Fruit fly (Drosophila melanogaster) whole organism, prepupa: ENCODE data around the gene Mst27D.

Source experiments
- Blimp-1 ChIP-seq: fragments of 200-800 bp; sonication (Bioruptor generic); optimal IDR thresholded peaks from 3 replicates; lab custom pipeline; 2017; ENCODE audit warnings: missing biosample characterization, missing genetic modification characterization, mild to moderate bottlenecking, moderate library complexity, missing genetic modification reagents
- CG10631 ChIP-seq: fragments of 200-800 bp; sonication (Bioruptor generic); optimal IDR thresholded peaks from 2 replicates; lab custom pipeline; 2016; ENCODE audit warnings: missing biosample characterization, missing genetic modification characterization
- CG10669 ChIP-seq: fragments of 200-800 bp; sonication (Bioruptor generic); optimal IDR thresholded peaks from 3 replicates; lab custom pipeline; 2018; ENCODE audit warnings: missing biosample characterization, mild to moderate bottlenecking, missing genetic modification characterization, moderate library complexity
- CG11294 ChIP-seq: fragments of 200-800 bp; sonication (Bioruptor generic); IDR thresholded peaks from 2 replicates; pipeline ENCODE4 v1.3.6; 2022; ENCODE audit warnings: missing biosample characterization, missing genetic modification characterization
- CG11762 ChIP-seq: fragments of 200-800 bp; sonication (Bioruptor generic); optimal IDR thresholded peaks from 3 replicates; lab custom pipeline; 2016; ENCODE audit warnings: missing biosample characterization, missing genetic modification characterization; ENCODE audit not compliant: insufficient read depth
- CG1621 ChIP-seq: fragments of 200-800 bp; sonication (Bioruptor generic); optimal IDR thresholded peaks from 3 replicates; lab custom pipeline; 2018; ENCODE audit warnings: missing biosample characterization, mild to moderate bottlenecking, missing genetic modification characterization
- CG16779 ChIP-seq: fragments of 200-800 bp; sonication (Bioruptor generic); optimal IDR thresholded peaks from 3 replicates; lab custom pipeline; 2017; ENCODE audit warnings: missing biosample characterization, mild to moderate bottlenecking, missing genetic modification characterization
- CG3032 ChIP-seq: fragments of 200-800 bp; optimal IDR thresholded peaks from 2 replicates; lab custom pipeline; 2019; ENCODE audit warnings: missing biosample characterization, mild to moderate bottlenecking, missing genetic modification characterization, moderate library complexity
- CG31627 ChIP-seq: fragments of 200-800 bp; sonication (Bioruptor generic); optimal IDR thresholded peaks from 3 replicates; lab custom pipeline; 2016; ENCODE audit warnings: missing biosample characterization, missing genetic modification characterization
- CG3919 ChIP-seq: fragments of 200-800 bp; sonication (Bioruptor generic); optimal IDR thresholded peaks from 3 replicates; lab custom pipeline; 2016; ENCODE audit warnings: missing biosample characterization, missing genetic modification characterization
- CG4318 ChIP-seq: fragments of 200-800 bp; sonication (Bioruptor generic); optimal IDR thresholded peaks from 3 replicates; lab custom pipeline; 2017; ENCODE audit warnings: missing biosample characterization, mild to moderate bottlenecking, missing genetic modification characterization
- CG6163 ChIP-seq: fragments of 200-800 bp; sonication (Bioruptor generic); IDR thresholded peaks from 3 replicates; pipeline ENCODE4 v1.3.6; 2022; ENCODE audit warnings: missing biosample characterization, missing genetic modification characterization
- CG6808 ChIP-seq: fragments of 200-800 bp; sonication (Bioruptor generic); optimal IDR thresholded peaks from 3 replicates; lab custom pipeline; 2017; ENCODE audit warnings: missing biosample characterization, missing genetic modification characterization, mild to moderate bottlenecking, moderate library complexity, missing genetic modification reagents
- Eip75B ChIP-seq: fragments of 200-800 bp; sonication (Bioruptor generic); optimal IDR thresholded peaks from 3 replicates; lab custom pipeline; 2016; ENCODE audit warnings: missing biosample characterization, missing genetic modification characterization
- Eip78C ChIP-seq: fragments of 200-800 bp; sonication (Bioruptor generic); peaks from one replicate; lab custom pipeline; 2016; ENCODE audit warnings: missing biosample characterization, missing genetic modification characterization
- Eip93F ChIP-seq: fragments of 200-800 bp; sonication (Bioruptor generic); optimal IDR thresholded peaks from 2 replicates; lab custom pipeline; 2016; ENCODE audit warnings: missing biosample characterization, mild to moderate bottlenecking, missing genetic modification characterization
- Ets21C ChIP-seq: fragments of 200-800 bp; sonication (Bioruptor generic); optimal IDR thresholded peaks from 3 replicates; lab custom pipeline; 2016; ENCODE audit warnings: missing biosample characterization, missing genetic modification characterization
- Ets96B ChIP-seq: fragments of 200-800 bp; optimal IDR thresholded peaks from 2 replicates; lab custom pipeline; 2019; ENCODE audit warnings: missing biosample characterization, mild to moderate bottlenecking, missing genetic modification characterization, moderate library complexity
- Gug ChIP-seq: fragments of 200-800 bp; sonication (Bioruptor generic); IDR thresholded peaks from 2 replicates; pipeline ENCODE4 v1.3.6; 2022; ENCODE audit warnings: missing biosample characterization, missing genetic modification characterization
- Hr39 ChIP-seq: fragments of 200-800 bp; sonication (Bioruptor generic); optimal IDR thresholded peaks from 2 replicates; lab custom pipeline; 2016; ENCODE audit warnings: missing biosample characterization, missing genetic modification characterization
- Hr4 ChIP-seq: fragments of 200-800 bp; sonication (Bioruptor generic); optimal IDR thresholded peaks from 3 replicates; lab custom pipeline; 2016; ENCODE audit warnings: missing biosample characterization, missing genetic modification characterization
- Lpt ChIP-seq: fragments of 200-800 bp; sonication (Bioruptor generic); optimal IDR thresholded peaks from 3 replicates; lab custom pipeline; 2016; ENCODE audit warnings: missing biosample characterization, missing genetic modification characterization
- Met ChIP-seq: fragments of 200-800 bp; sonication (Bioruptor generic); optimal IDR thresholded peaks from 3 replicates; lab custom pipeline; 2016; ENCODE audit warnings: missing biosample characterization, missing genetic modification characterization
- OdsH ChIP-seq: fragments of 200-800 bp; sonication (Bioruptor generic); optimal IDR thresholded peaks from 3 replicates; lab custom pipeline; 2016; ENCODE audit warnings: missing biosample characterization, missing genetic modification characterization
- Smox ChIP-seq: fragments of 200-800 bp; sonication (Bioruptor generic); optimal IDR thresholded peaks from 3 replicates; lab custom pipeline; 2016; ENCODE audit warnings: missing biosample characterization, missing genetic modification characterization
- Sox14 ChIP-seq: fragments of 200-800 bp; sonication (Bioruptor generic); optimal IDR thresholded peaks from 3 replicates; lab custom pipeline; 2016; ENCODE audit warnings: missing biosample characterization, missing genetic modification characterization
- Sox15 ChIP-seq: fragments of 200-800 bp; sonication (Bioruptor generic); optimal IDR thresholded peaks from 3 replicates; lab custom pipeline; 2016; ENCODE audit warnings: missing biosample characterization, missing genetic modification characterization
- acj6 ChIP-seq: fragments of 200-800 bp; sonication (Bioruptor generic); optimal IDR thresholded peaks from 3 replicates; lab custom pipeline; 2016; ENCODE audit warnings: missing biosample characterization, missing genetic modification characterization
- dac ChIP-seq: fragments of 200-800 bp; sonication (Bioruptor generic); optimal IDR thresholded peaks from 2 replicates; lab custom pipeline; 2017; ENCODE audit warnings: missing biosample characterization, mild to moderate bottlenecking, missing genetic modification characterization
- dsx ChIP-seq: fragments of 200-800 bp; optimal IDR thresholded peaks from 3 replicates; lab custom pipeline; 2019; ENCODE audit warnings: missing biosample characterization, mild to moderate bottlenecking, missing genetic modification characterization, moderate library complexity; ENCODE audit not compliant: poor library complexity, severe bottlenecking
- eg ChIP-seq: fragments of 200-800 bp; sonication (Bioruptor generic); IDR thresholded peaks from 3 replicates; pipeline ENCODE4 v1.3.6; 2022; ENCODE audit warnings: missing biosample characterization, missing genetic modification characterization
- esn ChIP-seq: fragments of 200-800 bp; sonication (Bioruptor generic); optimal IDR thresholded peaks from 2 replicates; lab custom pipeline; 2016; ENCODE audit warnings: missing biosample characterization, mild to moderate bottlenecking, missing genetic modification characterization, moderate library complexity
- lz ChIP-seq: fragments of 200-800 bp; sonication (Bioruptor generic); optimal IDR thresholded peaks from 3 replicates; lab custom pipeline; 2016; ENCODE audit warnings: missing biosample characterization, missing genetic modification characterization
- net ChIP-seq: fragments of 200-800 bp; sonication (Bioruptor generic); optimal IDR thresholded peaks from 3 replicates; lab custom pipeline; 2016; ENCODE audit warnings: missing biosample characterization, missing genetic modification characterization
- pdm3 ChIP-seq: fragments of 200-800 bp; sonication (Bioruptor generic); optimal IDR thresholded peaks from 3 replicates; lab custom pipeline; 2016; ENCODE audit warnings: missing biosample characterization, missing genetic modification characterization
- salr ChIP-seq, 2 experiments: fragments of 200-800 bp; sonication (Bioruptor generic); optimal IDR thresholded peaks; 3 replicates each; lab custom pipeline; 2016 to 2018; ENCODE audit warnings: missing biosample characterization in 2 of 2, missing genetic modification characterization in 2 of 2, mild to moderate bottlenecking in 1 of 2
- ss ChIP-seq, 2 experiments: fragments of 200-800 bp; sonication (Bioruptor generic); optimal IDR thresholded peaks; 2 replicates in 1 of 2; 3 replicates in 1 of 2; lab custom pipeline; 2017 to 2018; ENCODE audit warnings: mild to moderate bottlenecking in 2 of 2, missing biosample characterization in 2 of 2, missing genetic modification characterization in 2 of 2, moderate library complexity in 1 of 2
- svp ChIP-seq: fragments of 200-800 bp; sonication (Bioruptor generic); peaks from one replicate; lab custom pipeline; 2016; ENCODE audit warnings: missing biosample characterization, missing genetic modification characterization
- topi ChIP-seq: fragments of 200-800 bp; sonication (Bioruptor generic); optimal IDR thresholded peaks from 3 replicates; lab custom pipeline; 2016; ENCODE audit warnings: missing biosample characterization, missing genetic modification characterization
- vri ChIP-seq: fragments of 200-800 bp; sonication (Bioruptor generic); optimal IDR thresholded peaks from 3 replicates; lab custom pipeline; 2016; ENCODE audit warnings: missing biosample characterization, mild to moderate bottlenecking, missing genetic modification characterization

The Mst27D gene

DNA sequence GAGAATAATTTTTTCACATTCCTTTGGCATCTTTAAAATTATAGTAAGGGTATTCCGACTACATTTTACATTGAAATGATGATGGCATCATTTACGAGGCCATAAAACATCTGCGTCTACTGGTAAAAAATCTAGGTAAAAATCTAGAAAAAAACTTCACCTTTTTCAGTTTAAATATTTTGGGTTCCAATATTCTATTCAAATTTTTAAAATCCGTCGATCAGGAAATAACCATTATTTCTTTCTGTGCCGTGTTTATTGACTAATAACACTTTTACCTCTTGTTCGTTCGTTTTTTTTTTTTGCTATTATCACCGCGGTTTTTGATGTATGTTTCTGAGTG, 21.3 kb downstream of the Mst27D start (continued):
- TF ChIP-seq CG1621, result no peak
- TF ChIP-seq Eip75B (GFP tag; lab: Kevin White, UChicago), result peak; percentile 57
- TF ChIP-seq CG10669 (GFP tag; lab: Kevin White, UChicago), result peak; percentile 28
- peak; percentile 86 for TF ChIP-seq lz (GFP tag; lab: Kevin White, UChicago)
- peak; percentile 74 for TF ChIP-seq Hr4 (GFP tag; lab: Kevin White, UChicago)
- TF ChIP-seq Smox (GFP tag; lab: Kevin White, UChicago), result peak; percentile 70
- peak; percentile 48 for TF ChIP-seq Sox15 (GFP tag; lab: Kevin White, UChicago)
- peak; percentile 81 for TF ChIP-seq Ets21C
- peak; percentile 77 for TF ChIP-seq Met (GFP tag; lab: Kevin White, UChicago)
- peak; percentile 52; the same call in 1 of the 3 replicates for TF ChIP-seq CG6163
- peak; percentile 82 for TF ChIP-seq vri (GFP tag; lab: Kevin White, UChicago)
- TF ChIP-seq pdm3 (GFP tag; lab: Kevin White, UChicago), result peak; percentile 79
- peak; percentile 34 for TF ChIP-seq Blimp-1 (GFP tag; lab: Kevin White, UChicago)
- peak; percentile 62; the same call in 1 of the 2 replicates for TF ChIP-seq CG11294 (GFP tag; lab: Robert Waterston, UW)
- TF ChIP-seq Hr39 (GFP tag; lab: Kevin White, UChicago), result peak; percentile 83
- no peak for TF ChIP-seq CG16779 (tag; lab: Kevin White, UChicago)
- peak; percentile 36 for TF ChIP-seq Lpt
- TF ChIP-seq OdsH (GFP tag; lab: Kevin White, UChicago), result peak; percentile 81
- TF ChIP-seq CG11762 (GFP tag; lab: Kevin White, UChicago), result peak; percentile 60
- peak; percentile 81 for TF ChIP-seq CG31627 (GFP tag; lab: Kevin White, UChicago)

dm6 chr2L:7038404-7039341, 22.0 kb downstream of the Mst27D start:
- peak; percentile 70 for TF ChIP-seq svp (GFP tag; lab: Kevin White, UChicago)
- TF ChIP-seq Eip75B (GFP tag; lab: Kevin White, UChicago), result no peak
- TF ChIP-seq vri (GFP tag; lab: Kevin White, UChicago), result peak; percentile 85
- peak; percentile 21; the same call in 1 of the 3 replicates for TF ChIP-seq eg (GFP tag; lab: Robert Waterston, UW)

DNA sequence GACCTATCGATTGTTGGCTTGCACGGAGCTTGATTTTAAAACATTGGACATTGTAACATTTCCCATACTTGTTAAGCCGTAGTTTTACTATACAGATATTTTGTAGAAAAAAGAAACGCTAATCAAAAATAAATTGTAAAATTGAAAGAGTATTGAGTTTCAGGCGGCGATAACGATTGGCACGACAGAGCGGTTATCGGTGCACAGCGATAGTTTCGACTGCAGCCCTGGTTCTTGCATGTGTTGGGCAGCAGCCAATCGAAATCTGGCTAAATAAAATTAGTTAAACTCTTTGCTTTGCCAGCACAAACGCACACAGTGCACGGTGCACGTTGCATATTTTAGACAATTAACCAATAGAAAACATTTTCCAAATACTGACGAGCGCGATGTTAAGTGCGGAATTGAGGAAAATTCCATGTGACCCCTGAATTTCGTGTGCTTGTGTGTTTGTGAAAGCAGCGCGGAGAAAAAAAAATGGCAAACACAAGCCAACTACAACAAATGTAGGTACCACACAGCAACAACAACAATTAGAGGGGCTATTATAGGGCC, 22.8 kb downstream of the Mst27D start, which contains the start of gene milt:
Gene milt (plus strand): TSS at position 51 of the 555 bp plus-strand sequence.
- TF ChIP-seq esn (peak; percentile 34), Eip78C (GFP tag; lab: Kevin White, UChicago) (peak; percentile 72), CG4318 (GFP tag; lab: Kevin White, UChicago) (no peak), svp (GFP tag; lab: Kevin White, UChicago) (peak; percentile 82), CG10631 (GFP tag; lab: Kevin White, UChicago) (no peak), topi (GFP tag; lab: Kevin White, UChicago) (peak; percentile 3), dsx (peak; percentile 38), ss (GFP tag; optimal IDR thresholded peaks at IDR 0.05; lab: Kevin White, UChicago) (peak; percentile 24 to 39), Hr4 (GFP tag; lab: Kevin White, UChicago) (no peak), vri (GFP tag; lab: Kevin White, UChicago) (peak; percentile 61), CG6808 (GFP tag; lab: Kevin White, UChicago) (peak; percentile 9)

DNA sequence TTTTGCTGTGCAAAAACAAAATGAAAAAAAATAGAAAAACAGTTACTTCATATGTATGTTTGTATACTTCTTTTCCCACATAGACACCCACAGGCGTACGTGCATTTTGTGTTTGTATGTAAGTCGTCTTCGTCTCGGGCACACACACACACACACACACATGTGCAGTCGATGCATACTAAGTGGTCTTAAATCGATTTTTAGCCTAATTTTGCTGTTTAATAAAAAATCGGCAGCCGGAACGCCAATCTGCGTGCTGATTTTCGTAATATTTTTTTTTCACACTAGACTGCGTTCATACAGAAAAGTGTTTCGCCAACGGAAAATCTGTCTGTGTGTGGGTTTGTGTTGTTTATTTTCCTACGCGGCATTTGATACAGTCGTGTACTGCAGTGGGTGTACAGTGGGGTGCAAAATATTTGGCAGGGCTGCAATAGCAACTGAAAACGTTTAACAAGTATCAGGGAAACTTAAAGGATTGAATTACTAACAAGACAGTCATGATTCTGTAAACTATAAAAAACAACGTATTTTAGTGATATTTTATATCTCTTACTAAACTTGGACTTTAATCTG, 27.5 kb downstream of the Mst27D start:
- 0 out of 2 replicates have a peak, but pooled peaks have one; percentile 8 for TF ChIP-seq Gug (GFP tag; lab: Robert Waterston, UW)
- peak; percentile 51 for TF ChIP-seq OdsH (GFP tag; lab: Kevin White, UChicago)
- TF ChIP-seq CG10669 (GFP tag; lab: Kevin White, UChicago), result peak; percentile 57
- peak; percentile 82 for TF ChIP-seq net (GFP tag; lab: Kevin White, UChicago)
- TF ChIP-seq CG3919 (GFP tag; lab: Kevin White, UChicago), result peak; percentile 71
- TF ChIP-seq CG10631 (GFP tag; lab: Kevin White, UChicago), result peak; percentile 21
- TF ChIP-seq Eip93F (GFP tag; lab: Kevin White, UChicago), result peak; percentile 28
- peak; percentile 23 for TF ChIP-seq dac (GFP tag; lab: Kevin White, UChicago)
- TF ChIP-seq dsx, result peak; percentile 56
- TF ChIP-seq Sox14, result peak; percentile 73
- TF ChIP-seq topi (GFP tag; lab: Kevin White, UChicago), result peak; percentile 52
- TF ChIP-seq Ets96B (tag; lab: Kevin White, UChicago), result peak; percentile 42
- TF ChIP-seq CG6163, result no peak; the same call in 2 of the 3 replicates
- no peak for TF ChIP-seq svp (GFP tag; lab: Kevin White, UChicago)
- peak; percentile 37 for TF ChIP-seq acj6
- TF ChIP-seq CG11762 (GFP tag; lab: Kevin White, UChicago), result peak; percentile 17
- TF ChIP-seq CG3032, result peak; percentile 37
- peak in 1 of 2 experiments; percentile 38 for TF ChIP-seq salr (GFP tag; optimal IDR thresholded peaks at IDR 0.05; lab: Kevin White, UChicago)
